Worm (Caenorhabditis elegans) whole organism, L1 larva: ENCODE measurements around the gene zipt-15.

Experiments
- aha-1 ChIP-seq: fragments of 150-350 bp; optimal IDR thresholded peaks from 2 replicates; lab custom pipeline; 2014; ENCODE audit warnings: missing biosample characterization, missing genetic modification characterization
- alr-1 ChIP-seq: fragments of 200-800 bp; sonication (Bioruptor generic); optimal IDR thresholded peaks from 2 replicates; lab custom pipeline; 2018; ENCODE audit warnings: borderline replicate concordance, mild to moderate bottlenecking, missing genetic modification characterization, missing compliant biosample characterization
- blmp-1 ChIP-seq: fragments of 150-350 bp; optimal IDR thresholded peaks from 2 replicates; lab custom pipeline; 2014; ENCODE audit warnings: missing biosample characterization, missing genetic modification characterization
- dpl-1 ChIP-seq, 3 experiments: fragments of 150-350 bp in 2 of 3; sonication (generic microtip) in 1 of 3; optimal IDR thresholded peaks; 2 replicates each; lab custom pipeline; 2014 to 2017; ENCODE audit warnings: missing biosample characterization in 3 of 3, missing genetic modification characterization in 3 of 3, missing genetic modification reagents in 3 of 3
- egl-27 ChIP-seq, 2 experiments: fragments of 150-350 bp in 1 of 2; sonication (generic microtip); optimal IDR thresholded peaks; 3 replicates each; lab custom pipeline; 2017 to 2018; ENCODE audit warnings: missing biosample characterization in 2 of 2, missing genetic modification characterization in 2 of 2, missing genetic modification reagents in 2 of 2
- elt-2 ChIP-seq: sonication (generic microtip); optimal IDR thresholded peaks from 2 replicates; lab custom pipeline; 2016; ENCODE audit warnings: missing genetic modification characterization, mild to moderate bottlenecking, inconsistent platforms, missing compliant biosample characterization, missing genetic modification reagents
- nhr-11 ChIP-seq: fragments of 150-350 bp; optimal IDR thresholded peaks from 2 replicates; lab custom pipeline; 2014; ENCODE audit warnings: missing biosample characterization, missing genetic modification characterization
- nhr-77 ChIP-seq: fragments of 150-350 bp; optimal IDR thresholded peaks from 2 replicates; lab custom pipeline; 2014; ENCODE audit warnings: missing biosample characterization, missing genetic modification characterization
- nhr-90 ChIP-seq: sonication (generic microtip); optimal IDR thresholded peaks from 2 replicates; lab custom pipeline; 2016; ENCODE audit warnings: mild to moderate bottlenecking, missing genetic modification characterization, missing compliant biosample characterization; ENCODE audit not compliant: poor library complexity
- skn-1 ChIP-seq: fragments of 150-350 bp; optimal IDR thresholded peaks from 2 replicates; lab custom pipeline; 2014; ENCODE audit warnings: missing biosample characterization, missing genetic modification characterization
- ztf-4 ChIP-seq: fragments of 150-350 bp; optimal IDR thresholded peaks from 2 replicates; lab custom pipeline; 2014; ENCODE audit warnings: missing biosample characterization, missing genetic modification characterization

DNA sequence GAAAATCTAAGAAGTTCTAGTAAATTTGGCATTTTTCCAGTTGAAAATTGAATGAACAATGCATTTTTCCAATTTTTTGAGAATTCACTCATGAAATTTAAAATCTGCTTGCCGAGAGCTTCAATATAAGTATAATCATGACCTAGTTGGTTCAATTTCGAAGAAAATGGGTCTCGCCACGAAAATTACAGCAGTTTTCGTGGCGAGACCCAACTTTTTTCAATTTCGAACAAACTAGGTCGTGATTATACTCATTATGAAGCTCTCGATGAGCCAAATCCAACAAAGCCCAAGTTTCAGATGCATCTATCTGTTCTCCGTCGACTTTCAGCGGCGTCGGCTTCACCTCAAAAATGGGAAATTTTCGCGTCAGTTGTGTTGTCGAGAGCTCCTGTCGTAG, 24.2 kb downstream of the zipt-15 start, which contains the start of gene mrpl-46:
- no peak for TF ChIP-seq skn-1 (tag; lab: Kevin White, UChicago)
- TF ChIP-seq alr-1 (tag; lab: Kevin White, UChicago) = no peak
- TF ChIP-seq dpl-1 (GFP tag; optimal IDR thresholded peaks at IDR 0.05; lab: Kevin White, UChicago) = no peak
- no peak for TF ChIP-seq egl-27 (tag; optimal IDR thresholded peaks at IDR 0.05; lab: Kevin White, UChicago)
- no peak for TF ChIP-seq aha-1
- no peak for TF ChIP-seq nhr-11 (tag; lab: Kevin White, UChicago)
- no peak for TF ChIP-seq elt-2
- TF ChIP-seq nhr-77 (tag; lab: Kevin White, UChicago) = no peak
- no peak for TF ChIP-seq nhr-90 (tag; lab: Kevin White, UChicago)
- TF ChIP-seq ztf-4 = no peak
- TF ChIP-seq blmp-1 (tag; lab: Kevin White, UChicago) = no peak
